Fruit fly (Drosophila melanogaster): ENCODE measurements around the gene CG11563.

The CG11563 gene

dm6 chr3R:31736776-31737175, at the start of gene CG11563, which contains the start of gene CstF50 (continued):
- TF ChIP-seq unpg (GFP tag; optimal IDR thresholded peaks at IDR 0.05) (no peak), Scr (GFP tag; IDR thresholded peaks at IDR 0.05; ENCODE audit: partially characterized antibody) (peak; percentile 46), eyg (GFP tag; optimal IDR thresholded peaks at IDR 0.05) (no peak), Sin3A (optimal IDR thresholded peaks at IDR 0.05) (peak; percentile 51), MBD-R2 (GFP tag; IDR thresholded peaks at IDR 0.05) (peak; percentile 80), CG1603 (tag; optimal IDR thresholded peaks at IDR 0.05) (peak; percentile 49), Fer3 (tag; optimal IDR thresholded peaks at IDR 0.05) (no peak), stc (GFP tag; IDR thresholded peaks at IDR 0.05) (no peak), CG31441 (GFP tag; IDR thresholded peaks at IDR 0.05) (no peak), Bgb (GFP tag; IDR thresholded peaks at IDR 0.05; ENCODE audit: partially characterized antibody) (peak; percentile 28; the same call in 1 of the 2 replicates), CG15601 (tag; optimal IDR thresholded peaks at IDR 0.05) (no peak), Ets97D (GFP tag; optimal IDR thresholded peaks at IDR 0.05) (peak; percentile 48), E2f2 (GFP tag; IDR thresholded peaks at IDR 0.05) (peak; percentile 34), emc (GFP tag; optimal IDR thresholded peaks at IDR 0.05) (no peak), CG34422 (GFP tag; IDR thresholded peaks at IDR 0.05) (peak; percentile 81; the same call in 1 of the 3 replicates), lmd (GFP tag; IDR thresholded peaks at IDR 0.05) (no peak), BEAF-32 (GFP tag; optimal IDR thresholded peaks at IDR 0.05) (peak; percentile 48), jigr1 (GFP tag; IDR thresholded peaks at IDR 0.05) (no peak), CG6254 (GFP tag; optimal IDR thresholded peaks at IDR 0.05) (no peak), CG9609 (GFP tag; optimal IDR thresholded peaks at IDR 0.05) (no peak), cwo (GFP tag; optimal IDR thresholded peaks at IDR 0.05) (peak; percentile 91), CG4328 (GFP tag; optimal IDR thresholded peaks at IDR 0.05) (no peak), Ets65A (GFP tag) (no peak), NC2α (GFP tag; optimal IDR thresholded peaks at IDR 0.05) (no peak), CG34224 (GFP tag; IDR thresholded peaks at IDR 0.05; ENCODE audit: partially characterized antibody) (peak; percentile 49; the same call in 2 of the 3 replicates), knrl (GFP tag; IDR thresholded peaks at IDR 0.05; ENCODE audit: partially characterized antibody) (no peak)

- peak; percentile 47 for TF ChIP-seq CG7839 (tag; optimal IDR thresholded peaks at IDR 0.05)
- TF ChIP-seq Ets97D (GFP tag; optimal IDR thresholded peaks at IDR 0.05), result no peak
- TF ChIP-seq ewg (GFP tag; optimal IDR thresholded peaks at IDR 0.05), result peak; percentile 41
- TF ChIP-seq CG11695 (GFP tag; IDR thresholded peaks at IDR 0.05), result no peak
- peak; percentile 15; the same call in 1 of the 2 replicates for TF ChIP-seq CG10366 (GFP tag; IDR thresholded peaks at IDR 0.05)
- TF ChIP-seq HLH3B (GFP tag; IDR thresholded peaks at IDR 0.05), result peak; percentile 50; the same call in 1 of the 2 replicates
- no peak for TF ChIP-seq CG18619 (GFP tag; optimal IDR thresholded peaks at IDR 0.05)
- no peak for TF ChIP-seq CG8478 (optimal IDR thresholded peaks at IDR 0.05)
- peak; percentile 52 for TF ChIP-seq CG10979 (tag; optimal IDR thresholded peaks at IDR 0.05)
- TF ChIP-seq CG15269 (tag; optimal IDR thresholded peaks at IDR 0.05), result no peak
- TF ChIP-seq HLH4C (GFP tag; IDR thresholded peaks at IDR 0.05; ENCODE audit: partially characterized antibody), result no peak
- TF ChIP-seq knrl (GFP tag; IDR thresholded peaks at IDR 0.05; ENCODE audit: partially characterized antibody), result no peak
- no peak for TF ChIP-seq CG11456 (GFP tag; IDR thresholded peaks at IDR 0.05)
- peak; percentile 48 for TF ChIP-seq pum (GFP tag; optimal IDR thresholded peaks at IDR 0.05)
- TF ChIP-seq CG31441 (GFP tag; IDR thresholded peaks at IDR 0.05), result peak; percentile 40; the same call in 1 of the 2 replicates
- peak; percentile 65 for TF ChIP-seq CG1603 (tag; optimal IDR thresholded peaks at IDR 0.05)
- TF ChIP-seq unpg (GFP tag; optimal IDR thresholded peaks at IDR 0.05), result peak; percentile 61
- peak; percentile 28 for TF ChIP-seq CG4820 (GFP tag; optimal IDR thresholded peaks at IDR 0.05)
- no peak for TF ChIP-seq CG7271 (tag; optimal IDR thresholded peaks at IDR 0.05)
- TF ChIP-seq Elba2 (GFP tag; optimal IDR thresholded peaks at IDR 0.05), result no peak
- peak; percentile 18 for TF ChIP-seq Blimp-1 (GFP tag; optimal IDR thresholded peaks at IDR 0.05)
- 0 out of 3 replicates have a peak, but pooled peaks have one; percentile 26 for TF ChIP-seq gce (GFP tag; IDR thresholded peaks at IDR 0.05)
- TF ChIP-seq CG30020 (tag; optimal IDR thresholded peaks at IDR 0.05), result no peak
- TF ChIP-seq Abd-B (GFP tag; optimal IDR thresholded peaks at IDR 0.05), result no peak
- peak; percentile 53 for TF ChIP-seq ATbp (GFP tag; optimal IDR thresholded peaks at IDR 0.05)
- no peak for TF ChIP-seq tgo (GFP tag; IDR thresholded peaks at IDR 0.05)
- peak; percentile 5 for TF ChIP-seq CG12942 (GFP tag; optimal IDR thresholded peaks at IDR 0.05)
- no peak for TF ChIP-seq pros (GFP tag; optimal IDR thresholded peaks at IDR 0.05)
- TF ChIP-seq croc (GFP tag; conservative IDR thresholded peaks at IDR 0.05), result peak; percentile 14; the same call in 1 of the 3 replicates
Observed at dm6 chr3R:31687782-31688181, 49.1 kb upstream of the CG11563 start.
